Worm (Caenorhabditis elegans): ENCODE measurements around the gene ire-1.

Gene ire-1

ce11 chrII:8135953-8136352 lies 11.2 kb upstream of the ire-1 start:
- TF ChIP-seq D2030.7 (GFP tag; IDR thresholded peaks at IDR 0.05) (no peak), repo-1 (tag; optimal IDR thresholded peaks at IDR 0.05) (peak; percentile 16), somi-1 (GFP tag; optimal IDR thresholded peaks at IDR 0.05) (no peak), lin-54 (GFP tag; optimal IDR thresholded peaks at IDR 0.05) (no peak)

ce11 chrII:8131413-8131966 lies 6.8 kb upstream of the ire-1 start:
- TF ChIP-seq atf-7 (tag; optimal IDR thresholded peaks at IDR 0.05) (no peak), pbrm-1 (GFP tag; IDR thresholded peaks at IDR 0.05) (no peak), chd-7 (tag; optimal IDR thresholded peaks at IDR 0.05) (peak; percentile 54), zfh-2 (GFP tag; conservative IDR thresholded peaks at IDR 0.05) (peak; percentile 80), lag-1 (GFP tag; IDR thresholded peaks at IDR 0.05) (no peak), ztf-22 (GFP tag; optimal IDR thresholded peaks at IDR 0.05) (peak; percentile 44), ceh-40 (GFP tag; IDR thresholded peaks at IDR 0.05) (no peak), ama-1 (optimal IDR thresholded peaks at IDR 0.05) (no peak), ama-1 (GFP tag; optimal IDR thresholded peaks at IDR 0.05) (no peak), nfyb-1 (GFP tag; IDR thresholded peaks at IDR 0.05) (0 out of 2 replicates have a peak, but pooled peaks have one; percentile 63), bed-2 (GFP tag; IDR thresholded peaks at IDR 0.05) (no peak), egl-44 (GFP tag; IDR thresholded peaks at IDR 0.05) (0 out of 2 replicates have a peak, but pooled peaks have one; percentile 20), ceh-91 (GFP tag; IDR thresholded peaks at IDR 0.05) (no peak), attf-3 (GFP tag; conservative IDR thresholded peaks at IDR 0.05) (peak; percentile 54; the same call in 1 of the 2 replicates), cebp-1 (GFP tag; IDR thresholded peaks at IDR 0.05) (no peak), cebp-1 (tag; optimal IDR thresholded peaks at IDR 0.05) (peak; percentile 51), ztf-26 (tag; optimal IDR thresholded peaks at IDR 0.05) (no peak), nhr-179 (tag; optimal IDR thresholded peaks at IDR 0.05) (no peak), unc-62 (GFP tag; optimal IDR thresholded peaks at IDR 0.05) (no peak), madf-6 (GFP tag; IDR thresholded peaks at IDR 0.05) (no peak), ceh-27 (GFP tag; optimal IDR thresholded peaks at IDR 0.05) (peak; percentile 28), die-1 (tag; optimal IDR thresholded peaks at IDR 0.05) (no peak), efl-1 (GFP tag; optimal IDR thresholded peaks at IDR 0.05) (no peak), repo-1 (tag; optimal IDR thresholded peaks at IDR 0.05) (peak; percentile 18), Y53G8AR.9 (GFP tag; conservative IDR thresholded peaks at IDR 0.05) (0 out of 2 replicates have a peak, but pooled peaks have one; percentile 18), zim-3 (tag; optimal IDR thresholded peaks at IDR 0.05) (no peak), F52B5.7 (tag; optimal IDR thresholded peaks at IDR 0.05) (peak; percentile 39), sdz-38 (tag; optimal IDR thresholded peaks at IDR 0.05) (no peak), lin-35 (GFP tag; optimal IDR thresholded peaks at IDR 0.05) (peak in 1 of 3 experiments; percentile 29), hlh-26 (GFP tag; conservative IDR thresholded peaks at IDR 0.05) (no peak), F22D6.2 (tag; optimal IDR thresholded peaks at IDR 0.05) (no peak), nhr-27 (tag; optimal IDR thresholded peaks at IDR 0.05) (peak; percentile 20), hmg-1.2 (GFP tag; IDR thresholded peaks at IDR 0.05) (peak; percentile 54; the same call in 1 of the 2 replicates), K12H6.12 (tag; optimal IDR thresholded peaks at IDR 0.05) (peak; percentile 72), ztf-6 (GFP tag; IDR thresholded peaks at IDR 0.05) (no peak)

DNA sequence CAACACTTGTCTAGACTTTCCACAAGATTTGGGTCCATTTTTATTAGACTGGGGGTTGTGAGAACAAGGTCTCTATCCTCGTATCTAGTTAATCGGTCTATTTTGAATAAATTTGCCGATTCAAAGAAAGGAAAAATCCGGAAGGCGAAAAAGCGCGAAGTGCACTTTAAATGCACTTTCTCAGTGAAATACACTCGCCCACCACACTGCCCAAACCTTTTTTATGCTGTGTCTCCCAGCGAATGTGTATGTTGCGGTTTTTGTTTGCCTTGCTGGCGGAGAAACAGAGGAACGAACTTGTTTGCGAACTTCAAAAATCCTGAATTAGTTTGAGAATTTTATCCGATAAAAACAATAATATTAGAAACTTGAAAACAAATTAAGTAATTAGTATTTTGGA lies 6.1 kb upstream of the ire-1 start:
- 0 out of 2 replicates have a peak, but pooled peaks have one; percentile 5 for TF ChIP-seq hmg-1.2 (GFP tag; IDR thresholded peaks at IDR 0.05)
- no peak for TF ChIP-seq cebp-1 (GFP tag; IDR thresholded peaks at IDR 0.05)
- peak; percentile 28 for TF ChIP-seq cebp-1 (tag; optimal IDR thresholded peaks at IDR 0.05)
- TF ChIP-seq B0261.1 (tag; optimal IDR thresholded peaks at IDR 0.05): no peak
- TF ChIP-seq dox-1 (GFP tag; IDR thresholded peaks at IDR 0.05): 0 out of 2 replicates have a peak, but pooled peaks have one; percentile 11

Measured in whole organism, young adult.